Worm (Caenorhabditis elegans) whole organism, mixed stage, embryonic: ENCODE results near the gene C31C9.9.

Source experiments
- blmp-1 ChIP-seq: fragments of 150-350 bp; optimal IDR thresholded peaks from 2 replicates; lab custom pipeline; 2014; ENCODE audit warnings: missing biosample characterization, missing genetic modification characterization
- ceh-39 ChIP-seq: fragments of 150-350 bp; optimal IDR thresholded peaks from 2 replicates; lab custom pipeline; 2014; ENCODE audit warnings: missing biosample characterization, missing genetic modification characterization
- elt-1 ChIP-seq: sonication (generic microtip); optimal IDR thresholded peaks from 2 replicates; lab custom pipeline; 2017; ENCODE audit warnings: missing genetic modification characterization, mild to moderate bottlenecking, missing compliant biosample characterization, antibody characterized with exemption, moderate library complexity, borderline replicate concordance; ENCODE audit not compliant: insufficient read depth
- elt-3 ChIP-seq: fragments of 150-350 bp; optimal IDR thresholded peaks from 2 replicates; lab custom pipeline; 2014; ENCODE audit warnings: missing biosample characterization, missing genetic modification characterization
- lsy-2 ChIP-seq: fragments of 150-350 bp; optimal IDR thresholded peaks from 2 replicates; lab custom pipeline; 2014; ENCODE audit warnings: missing biosample characterization, missing genetic modification characterization
- nhr-2 ChIP-seq: fragments of 150-350 bp; optimal IDR thresholded peaks from 2 replicates; lab custom pipeline; 2014; ENCODE audit warnings: missing biosample characterization, missing genetic modification characterization
- nhr-237 ChIP-seq: fragments of 150-350 bp; optimal IDR thresholded peaks from 2 replicates; lab custom pipeline; 2014; ENCODE audit warnings: missing biosample characterization, missing genetic modification characterization
- nhr-76 ChIP-seq: sonication (generic microtip); optimal IDR thresholded peaks from 2 replicates; lab custom pipeline; 2017; ENCODE audit warnings: missing biosample characterization, missing genetic modification characterization
- pha-4 ChIP-seq: fragments of 150-350 bp; optimal IDR thresholded peaks from 2 replicates; lab custom pipeline; 2018; ENCODE audit warnings: missing biosample characterization, missing genetic modification reagents, missing genetic modification characterization
- snpc-4 ChIP-seq: fragments of 150-350 bp; optimal IDR thresholded peaks from 2 replicates; lab custom pipeline; 2014; ENCODE audit warnings: missing biosample characterization, missing genetic modification characterization
- unc-39 ChIP-seq: fragments of 150-350 bp; optimal IDR thresholded peaks from 2 replicates; lab custom pipeline; 2014; ENCODE audit warnings: missing biosample characterization, missing genetic modification characterization
- unc-62 ChIP-seq: fragments of 150-350 bp; optimal IDR thresholded peaks from 2 replicates; lab custom pipeline; 2014; ENCODE audit warnings: missing biosample characterization, missing genetic modification reagents, missing genetic modification characterization
- ztf-11 ChIP-seq: fragments of 150-350 bp; optimal IDR thresholded peaks from 2 replicates; lab custom pipeline; 2014; ENCODE audit warnings: missing biosample characterization, missing genetic modification characterization

- TF ChIP-seq unc-62 (GFP tag; lab: Kevin White, UChicago) (no peak), nhr-76 (tag; lab: Kevin White, UChicago) (no peak), unc-39 (no peak), nhr-237 (tag; lab: Kevin White, UChicago) (no peak), nhr-2 (tag; lab: Kevin White, UChicago) (no peak), ztf-11 (no peak), elt-3 (no peak), snpc-4 (tag; lab: Kevin White, UChicago) (no peak), lsy-2 (no peak), elt-1 (tag; lab: Kevin White, UChicago) (no peak), pha-4 (tag; lab: Kevin White, UChicago) (no peak), ceh-39 (no peak), blmp-1 (no peak)
These were observed 6.6 kb upstream of the C31C9.9 start, which contains the start of gene fbxa-169 for ce11 chrII:13648230-13648629.
